Worm (Caenorhabditis elegans): ENCODE results near the gene glb-1.

Gene glb-1

DNA sequence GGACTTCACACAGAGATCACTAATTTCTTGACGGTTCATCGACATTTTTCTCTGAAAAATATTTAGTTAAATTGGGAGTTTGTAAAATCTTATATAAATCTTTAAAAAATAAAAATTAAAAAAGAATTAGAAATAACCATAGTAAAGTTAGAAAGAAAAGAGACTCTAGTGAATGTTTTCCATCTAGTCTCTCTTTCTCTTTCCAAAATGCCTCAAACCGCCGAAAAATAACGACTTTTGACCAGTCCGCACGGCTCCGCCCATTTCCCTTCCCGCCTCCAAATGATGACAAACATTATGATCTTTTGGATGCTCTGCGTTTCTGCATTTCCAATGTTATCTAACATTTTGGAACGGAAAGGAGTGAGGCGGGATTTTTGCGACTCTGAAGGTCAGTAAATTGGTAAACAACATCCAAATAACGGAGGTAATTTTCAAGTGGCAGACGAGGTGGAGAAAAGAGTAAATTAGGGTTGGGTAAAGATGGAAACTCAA is at the start of gene glb-1:
Gene glb-1, minus strand, starts transcription at position 51 of the 495 bp plus-strand sequence.
- TF ChIP-seq lin-29 (GFP tag; IDR thresholded peaks at IDR 0.05) (no peak), mxl-2 (GFP tag; conservative IDR thresholded peaks at IDR 0.05) (no peak), ceh-62 (tag; optimal IDR thresholded peaks at IDR 0.05) (no peak), zip-2 (tag; optimal IDR thresholded peaks at IDR 0.05) (no peak), zip-11 (GFP tag; IDR thresholded peaks at IDR 0.05) (no peak), duxl-1 (tag; optimal IDR thresholded peaks at IDR 0.05; ENCODE audit: poor library complexity) (no peak), ceh-44 (GFP tag; IDR thresholded peaks at IDR 0.05) (no peak), aha-1 (tag) (peak; percentile 29)

DNA sequence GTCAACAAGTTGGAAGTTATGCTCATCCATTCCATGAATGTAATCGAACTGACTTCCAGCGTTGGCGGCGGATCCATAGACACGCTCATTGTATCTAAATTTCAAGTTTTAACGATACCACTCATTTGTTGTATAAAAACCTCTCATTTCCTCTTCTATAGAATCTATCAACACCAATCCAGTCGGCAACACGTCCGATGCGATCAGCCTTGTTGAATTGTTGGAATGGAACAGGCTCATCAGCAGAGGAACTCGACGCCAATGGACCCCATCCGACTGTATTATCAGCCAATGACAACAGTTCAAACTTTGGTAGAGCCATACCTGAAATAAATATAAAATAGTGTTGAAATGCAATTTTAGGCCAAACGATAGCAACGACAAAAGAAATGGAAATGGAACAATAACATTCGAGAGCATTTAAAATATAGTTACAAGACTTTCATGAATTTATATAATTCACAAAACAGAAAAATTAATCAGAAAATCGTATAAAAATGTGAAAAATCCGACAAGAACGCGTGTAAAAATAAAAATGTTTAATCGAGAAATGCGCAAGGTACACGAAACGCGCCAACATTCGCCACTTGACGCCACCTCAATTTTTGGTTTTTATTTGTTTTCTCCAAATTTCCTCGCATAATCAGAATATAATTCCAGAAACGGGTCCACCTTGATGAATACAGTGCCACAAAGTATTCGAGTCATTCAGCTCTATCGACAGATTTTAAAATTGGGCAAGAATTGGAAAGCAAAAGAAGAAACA is 48.3 kb upstream of the glb-1 start, which contains the start of the genes eif-3.D and R08D7.4:
Gene eif-3.D, minus strand, starts transcription at position 324 of the 766 bp plus-strand sequence.
Gene R08D7.4, plus strand, starts transcription at position 638 of the 766 bp plus-strand sequence.
- no peak for TF ChIP-seq zag-1 (tag; optimal IDR thresholded peaks at IDR 0.05)
- no peak for TF ChIP-seq php-3 (GFP tag; IDR thresholded peaks at IDR 0.05)
- peak; percentile 88 for TF ChIP-seq mes-2 (tag; optimal IDR thresholded peaks at IDR 0.05; ENCODE audit: poor library complexity, severe bottlenecking)
- TF ChIP-seq daf-16 (GFP tag; optimal IDR thresholded peaks at IDR 0.05) = peak in 1 of 2 experiments; percentile 35
- TF ChIP-seq daf-16 (tag; optimal IDR thresholded peaks at IDR 0.05) = peak; percentile 33
- peak; percentile 65 for TF ChIP-seq rbr-2 (tag; optimal IDR thresholded peaks at IDR 0.05)
- TF ChIP-seq pha-4 (GFP tag; IDR thresholded peaks at IDR 0.05) = 0 out of 2 replicates have a peak, but pooled peaks have one; percentile 31
- no peak for TF ChIP-seq pha-4 (tag; optimal IDR thresholded peaks at IDR 0.05)
- peak; percentile 52; the same call in 1 of the 2 replicates for TF ChIP-seq arid-1 (GFP tag; conservative IDR thresholded peaks at IDR 0.05)
- TF ChIP-seq lsy-2 (tag; optimal IDR thresholded peaks at IDR 0.05) = peak in 1 of 2 experiments; percentile 80
- TF ChIP-seq aha-1 (tag) = peak; percentile 65
- peak; percentile 69 for TF ChIP-seq dpl-1 (GFP tag; optimal IDR thresholded peaks at IDR 0.05)
- peak; percentile 34 for TF ChIP-seq ztf-7 (tag; optimal IDR thresholded peaks at IDR 0.05)
- TF ChIP-seq lim-7 (GFP tag; IDR thresholded peaks at IDR 0.05) = no peak
- TF ChIP-seq daf-19 (GFP tag; conservative IDR thresholded peaks at IDR 0.05) = no peak
- no peak for TF ChIP-seq ctbp-1 (GFP tag; IDR thresholded peaks at IDR 0.05)
- no peak for TF ChIP-seq duxl-1 (tag; optimal IDR thresholded peaks at IDR 0.05; ENCODE audit: poor library complexity)
- peak; percentile 70 for TF ChIP-seq lin-38 (GFP tag; IDR thresholded peaks at IDR 0.05)
- no peak for TF ChIP-seq Y48G9A.11 (GFP tag; IDR thresholded peaks at IDR 0.05)
- peak; percentile 45 for TF ChIP-seq dmd-6 (GFP tag; IDR thresholded peaks at IDR 0.05)
- peak; percentile 51 for TF ChIP-seq hlh-11 (tag; optimal IDR thresholded peaks at IDR 0.05)
- peak; percentile 13 for TF ChIP-seq mxl-3 (GFP tag; optimal IDR thresholded peaks at IDR 0.05)
- peak; percentile 64 for TF ChIP-seq mep-1 (tag; optimal IDR thresholded peaks at IDR 0.05)
- TF ChIP-seq hmg-1.1 (GFP tag; IDR thresholded peaks at IDR 0.05) = peak; percentile 57; the same call in 1 of the 2 replicates

ce11 chrIII:8967639-8968038 is 44.5 kb upstream of the glb-1 start, which contains the start of the genes bud-13 and rpap-2:
TSS of gene bud-13 (minus strand) at chrIII:8967727.
TSS of gene rpap-2 (plus strand) at chrIII:8967967.
- peak in 1 of 2 experiments; percentile 22 for TF ChIP-seq hif-1 (tag; optimal IDR thresholded peaks at IDR 0.05)
- TF ChIP-seq dpl-1 (GFP tag; optimal IDR thresholded peaks at IDR 0.05) = peak; percentile 29
- no peak for TF ChIP-seq Y5F2A.4 (GFP tag; optimal IDR thresholded peaks at IDR 0.05)
- peak; percentile 91 for TF ChIP-seq mes-2 (tag; optimal IDR thresholded peaks at IDR 0.05; ENCODE audit: poor library complexity, severe bottlenecking)

ce11 chrIII:8964684-8965283 is 41.7 kb upstream of the glb-1 start:
- peak; percentile 96 for TF ChIP-seq set-16 (GFP tag; IDR thresholded peaks at IDR 0.05)
- TF ChIP-seq unc-62 (GFP tag; optimal IDR thresholded peaks at IDR 0.05 in 1 of 2) = peak in 1 of 2 experiments; percentile 15
- TF ChIP-seq unc-62 (tag; optimal IDR thresholded peaks at IDR 0.05) = no peak
- TF ChIP-seq mdt-29 (GFP tag; IDR thresholded peaks at IDR 0.05) = no peak
- TF ChIP-seq nhr-41 (GFP tag; IDR thresholded peaks at IDR 0.05) = no peak
- TF ChIP-seq hmg-1.1 (GFP tag; IDR thresholded peaks at IDR 0.05) = no peak
- peak; percentile 69; the same call in 1 of the 2 replicates for TF ChIP-seq pha-4 (GFP tag; IDR thresholded peaks at IDR 0.05)
- no peak for TF ChIP-seq pha-4 (tag; optimal IDR thresholded peaks at IDR 0.05)
- TF ChIP-seq lin-15B (tag; optimal IDR thresholded peaks at IDR 0.05) = no peak
- no peak for TF ChIP-seq ztf-7 (tag; optimal IDR thresholded peaks at IDR 0.05)
- no peak for TF ChIP-seq F37D6.2 (tag; optimal IDR thresholded peaks at IDR 0.05)
- TF ChIP-seq ceh-28 (tag; optimal IDR thresholded peaks at IDR 0.05) = no peak
